Fruit fly (Drosophila melanogaster) whole organism, embryonic: Measurements from ENCODE around the gene CG16710.

Experiments
- Adf1 ChIP-seq: fragments of 200-800 bp; sonication (Bioruptor generic); IDR thresholded peaks from 2 replicates; pipeline ENCODE4 v1.3.6; 2022; ENCODE audit warnings: missing biosample characterization, missing genetic modification characterization
- Atf-2 ChIP-seq: fragments of 200-800 bp; sonication (Bioruptor generic); optimal IDR thresholded peaks from 2 replicates; lab custom pipeline; 2016; ENCODE audit warnings: missing biosample characterization, missing genetic modification characterization
- CG10209 ChIP-seq: fragments of 200-800 bp; sonication (Bioruptor generic); optimal IDR thresholded peaks from 3 replicates; lab custom pipeline; 2017; ENCODE audit warnings: missing biosample characterization, mild to moderate bottlenecking, missing genetic modification characterization, missing genetic modification reagents
- CG1647 ChIP-seq: fragments of 200-800 bp; sonication (Bioruptor generic); optimal IDR thresholded peaks from 3 replicates; lab custom pipeline; 2016; ENCODE audit warnings: missing biosample characterization, missing genetic modification characterization
- CG17829 ChIP-seq: fragments of 200-800 bp; optimal IDR thresholded peaks from 2 replicates; lab custom pipeline; 2019; ENCODE audit warnings: missing biosample characterization, mild to moderate bottlenecking, missing genetic modification characterization, moderate library complexity
- CG18764 ChIP-seq: fragments of 200-800 bp; sonication (Bioruptor generic); optimal IDR thresholded peaks from 3 replicates; lab custom pipeline; 2016; ENCODE audit warnings: missing biosample characterization, missing genetic modification characterization
- CG2202 ChIP-seq: fragments of 200-800 bp; sonication (Bioruptor generic); optimal IDR thresholded peaks from 2 replicates; lab custom pipeline; 2018; ENCODE audit warnings: missing biosample characterization, mild to moderate bottlenecking, missing genetic modification characterization
- CG2875 ChIP-seq: fragments of 200-800 bp; sonication (Bioruptor generic); optimal IDR thresholded peaks from 2 replicates; lab custom pipeline; 2017; ENCODE audit warnings: missing biosample characterization, mild to moderate bottlenecking, missing genetic modification characterization, missing genetic modification reagents
- CG31441 ChIP-seq: fragments of 200-800 bp; sonication (Bioruptor generic); IDR thresholded peaks from 2 replicates; pipeline ENCODE4 v1.3.6; 2022; ENCODE audit warnings: missing biosample characterization, missing genetic modification characterization
- CG34224 ChIP-seq: fragments of 200-800 bp; sonication (Bioruptor generic); IDR thresholded peaks from 3 replicates; pipeline ENCODE4 v1.3.6; 2022; ENCODE audit warnings: missing biosample characterization, missing genetic modification characterization; ENCODE audit not compliant: partially characterized antibody
- CG4404 ChIP-seq: fragments of 200-800 bp; sonication (Bioruptor generic); IDR thresholded peaks from 2 replicates; pipeline ENCODE4 v1.3.6; 2022; ENCODE audit warnings: missing biosample characterization, missing genetic modification characterization
- CG4707 ChIP-seq: fragments of 200-800 bp; sonication (Bioruptor generic); optimal IDR thresholded peaks from 2 replicates; lab custom pipeline; 2018; ENCODE audit warnings: missing biosample characterization, mild to moderate bottlenecking, missing genetic modification characterization, moderate library complexity
- CG6683 ChIP-seq: fragments of 200-800 bp; sonication (Bioruptor generic); optimal IDR thresholded peaks from 2 replicates; lab custom pipeline; 2017; ENCODE audit warnings: missing biosample characterization, mild to moderate bottlenecking, missing genetic modification characterization, missing genetic modification reagents
- CG6765 ChIP-seq: fragments of 200-800 bp; sonication (Bioruptor generic); optimal IDR thresholded peaks from 3 replicates; lab custom pipeline; 2017; ENCODE audit warnings: missing biosample characterization, mild to moderate bottlenecking, missing genetic modification characterization
- CG9437 ChIP-seq: fragments of 200-800 bp; sonication (Bioruptor generic); optimal IDR thresholded peaks from 2 replicates; lab custom pipeline; 2018; ENCODE audit warnings: missing biosample characterization, mild to moderate bottlenecking, missing genetic modification characterization
- Camta ChIP-seq: fragments of 200-800 bp; sonication (Bioruptor generic); optimal IDR thresholded peaks from 2 replicates; lab custom pipeline; 2016; ENCODE audit warnings: missing biosample characterization, missing genetic modification characterization
- Elba2 ChIP-seq: fragments of 200-800 bp; sonication (Bioruptor generic); optimal IDR thresholded peaks from 3 replicates; lab custom pipeline; 2016; ENCODE audit warnings: missing biosample characterization, missing genetic modification characterization
- HLH4C ChIP-seq: fragments of 200-800 bp; sonication (Bioruptor generic); IDR thresholded peaks from 3 replicates; pipeline ENCODE4 v1.3.6; 2022; ENCODE audit warnings: missing biosample characterization, missing genetic modification characterization; ENCODE audit not compliant: partially characterized antibody
- Hr3 ChIP-seq: fragments of 200-800 bp; sonication (Bioruptor generic); optimal IDR thresholded peaks from 3 replicates; lab custom pipeline; 2016; ENCODE audit warnings: missing biosample characterization, missing genetic modification characterization
- Max ChIP-seq: fragments of 200-800 bp; sonication (Bioruptor generic); optimal IDR thresholded peaks from 2 replicates; lab custom pipeline; 2016; ENCODE audit warnings: missing biosample characterization, mild to moderate bottlenecking, missing genetic modification characterization
- Mes4 ChIP-seq: fragments of 200-800 bp; sonication (Bioruptor generic); optimal IDR thresholded peaks from 2 replicates; lab custom pipeline; 2016; ENCODE audit warnings: missing biosample characterization, missing genetic modification characterization
- NC2α ChIP-seq: fragments of 200-800 bp; sonication (Bioruptor generic); optimal IDR thresholded peaks from 2 replicates; lab custom pipeline; 2016; ENCODE audit warnings: missing biosample characterization, missing genetic modification characterization
- Nf-YA ChIP-seq: fragments of 200-800 bp; sonication (Bioruptor generic); IDR thresholded peaks from 2 replicates; pipeline ENCODE4 v1.3.6; 2022; ENCODE audit warnings: missing biosample characterization, missing genetic modification characterization
- Ptx1 ChIP-seq: fragments of 200-800 bp; sonication (Bioruptor generic); IDR thresholded peaks from 2 replicates; pipeline ENCODE4 v1.3.6; 2022; ENCODE audit warnings: missing biosample characterization, missing genetic modification characterization
- Stat92E ChIP-seq, 3 experiments: fragments of >200 bp in 2 of 3; fragments of 200-800 bp in 1 of 3; sonication (Bioruptor generic) in 1 of 3; optimal IDR thresholded peaks; 2 replicates each; lab custom pipeline; 2017 to 2019; ENCODE audit warnings: missing biosample characterization in 3 of 3, missing genetic modification characterization in 3 of 3, mild to moderate bottlenecking in 1 of 3, moderate library complexity in 1 of 3
- amos ChIP-seq: fragments of 200-800 bp; sonication (Bioruptor generic); IDR thresholded peaks from 2 replicates; pipeline ENCODE4 v1.3.6; 2022; ENCODE audit warnings: missing biosample characterization, missing genetic modification characterization; ENCODE audit not compliant: partially characterized antibody
- az2 ChIP-seq: fragments of 200-800 bp; sonication (Bioruptor generic); optimal IDR thresholded peaks from 3 replicates; lab custom pipeline; 2016; ENCODE audit warnings: missing biosample characterization, missing genetic modification characterization
- bcd ChIP-seq: fragments of 200-800 bp; sonication (Bioruptor generic); optimal IDR thresholded peaks from 2 replicates; lab custom pipeline; 2017; ENCODE audit warnings: missing biosample characterization, mild to moderate bottlenecking, missing genetic modification characterization
- crc ChIP-seq: fragments of 200-800 bp; sonication (Bioruptor generic); optimal IDR thresholded peaks from 2 replicates; lab custom pipeline; 2016; ENCODE audit warnings: missing biosample characterization, missing genetic modification characterization
- en ChIP-seq: fragments of 200-800 bp; sonication (Bioruptor generic); optimal IDR thresholded peaks from 2 replicates; lab custom pipeline; 2016; ENCODE audit warnings: missing biosample characterization, missing genetic modification characterization
- gsb ChIP-seq: fragments of 200-800 bp; sonication (Bioruptor generic); IDR thresholded peaks from 2 replicates; pipeline ENCODE4 v1.3.6; 2022; ENCODE audit warnings: missing biosample characterization, missing genetic modification characterization
- gsb-n ChIP-seq: fragments of 200-800 bp; sonication (Bioruptor generic); optimal IDR thresholded peaks from 3 replicates; lab custom pipeline; 2018; ENCODE audit warnings: missing biosample characterization, mild to moderate bottlenecking, missing genetic modification characterization
- gt ChIP-seq: fragments of 200-800 bp; sonication (Bioruptor generic); IDR thresholded peaks from 2 replicates; pipeline ENCODE4 v1.3.6; 2022; ENCODE audit warnings: missing biosample characterization, missing genetic modification characterization
- ham ChIP-seq: fragments of 200-800 bp; sonication (Bioruptor generic); IDR thresholded peaks from 2 replicates; pipeline ENCODE4 v1.3.6; 2022; ENCODE audit warnings: missing biosample characterization, missing genetic modification characterization
- hbn ChIP-seq: fragments of 200-800 bp; sonication (Bioruptor generic); IDR thresholded peaks from 2 replicates; pipeline ENCODE4 v1.3.6; 2022; ENCODE audit warnings: missing biosample characterization, missing genetic modification characterization; ENCODE audit not compliant: partially characterized antibody
- hkb ChIP-seq, 2 experiments: fragments of 200-800 bp in 1 of 2; fragments of >200 bp in 1 of 2; sonication (Bioruptor generic) in 1 of 2; IDR thresholded peaks in 1 of 2; optimal IDR thresholded peaks in 1 of 2; 2 replicates each; pipeline versions ENCODE4 v1.3.6 to Lab custom; 2017 to 2022; ENCODE audit warnings: missing biosample characterization in 1 of 2, missing genetic modification characterization in 1 of 2
- jumu ChIP-seq: fragments of 200-800 bp; sonication (Bioruptor generic); optimal IDR thresholded peaks from 3 replicates; lab custom pipeline; 2016; ENCODE audit warnings: missing biosample characterization, missing genetic modification characterization
- maf-S ChIP-seq: fragments of 200-800 bp; sonication (Bioruptor generic); optimal IDR thresholded peaks from 2 replicates; lab custom pipeline; 2016; ENCODE audit warnings: missing biosample characterization, missing genetic modification characterization
- mirr ChIP-seq: fragments of 200-800 bp; sonication (Bioruptor generic); optimal IDR thresholded peaks from 3 replicates; lab custom pipeline; 2018; ENCODE audit warnings: missing biosample characterization, mild to moderate bottlenecking, missing genetic modification characterization
- nmo ChIP-seq: fragments of 200-800 bp; sonication (Bioruptor generic); optimal IDR thresholded peaks from 2 replicates; lab custom pipeline; 2018; ENCODE audit warnings: missing biosample characterization, mild to moderate bottlenecking, missing genetic modification characterization, moderate library complexity
- nom ChIP-seq: fragments of 200-800 bp; sonication (Bioruptor generic); optimal IDR thresholded peaks from 2 replicates; lab custom pipeline; 2017; ENCODE audit warnings: missing biosample characterization, missing genetic modification characterization, mild to moderate bottlenecking, moderate library complexity, missing genetic modification reagents
- pan ChIP-seq, 4 experiments: fragments of >200 bp in 3 of 4; fragments of 200-800 bp in 1 of 4; sonication (Bioruptor generic) in 1 of 4; optimal IDR thresholded peaks in 3 of 4; IDR thresholded peaks in 1 of 4; 2 replicates each; pipeline versions ENCODE4 v1.3.6 to Lab custom; 2017 to 2022; ENCODE audit warnings: missing biosample characterization in 2 of 4, missing genetic modification characterization in 2 of 4, mixed read lengths in 1 of 4
- pb ChIP-seq: fragments of 200-800 bp; sonication (Bioruptor generic); optimal IDR thresholded peaks from 3 replicates; lab custom pipeline; 2016; ENCODE audit warnings: missing biosample characterization, missing genetic modification characterization
- peb ChIP-seq: fragments of 200-800 bp; sonication (Bioruptor generic); IDR thresholded peaks from 2 replicates; pipeline ENCODE4 v1.3.6; 2022; ENCODE audit warnings: missing biosample characterization, missing genetic modification characterization
- sob ChIP-seq: fragments of 200-800 bp; sonication (Bioruptor generic); IDR thresholded peaks from 2 replicates; pipeline ENCODE4 v1.3.6; 2022; ENCODE audit warnings: missing biosample characterization, missing genetic modification characterization
- sr ChIP-seq: fragments of 200-800 bp; sonication (Bioruptor generic); IDR thresholded peaks from 3 replicates; pipeline ENCODE4 v1.3.6; 2022; ENCODE audit warnings: missing biosample characterization, missing genetic modification characterization
- tup ChIP-seq: fragments of 200-800 bp; sonication (Bioruptor generic); optimal IDR thresholded peaks from 2 replicates; lab custom pipeline; 2016; ENCODE audit warnings: missing biosample characterization, mild to moderate bottlenecking, missing genetic modification characterization, moderate library complexity
- unc-4 ChIP-seq: fragments of 200-800 bp; sonication (Bioruptor generic); IDR thresholded peaks from 2 replicates; pipeline ENCODE4 v1.3.6; 2022; ENCODE audit warnings: missing biosample characterization, missing genetic modification characterization; ENCODE audit not compliant: partially characterized antibody

Gene CG16710

dm6 chr3R:23723381-23724034 is 41.2 kb downstream of the CG16710 start (continued):
- TF ChIP-seq CG4707 (GFP tag; lab: Kevin White, UChicago) (peak; percentile 59), mirr (peak; percentile 74), Adf1 (GFP tag; lab: Robert Waterston, UW) (no peak), CG17829 (tag; lab: Kevin White, UChicago) (no peak), Atf-2 (GFP tag; lab: Kevin White, UChicago) (no peak), sob (GFP tag; lab: Robert Waterston, UW) (no peak), CG4404 (no peak), nom (GFP tag; lab: Kevin White, UChicago) (peak; percentile 54), gsb (GFP tag; lab: Robert Waterston, UW) (peak; percentile 59; the same call in 1 of the 2 replicates), NC2α (GFP tag; lab: Kevin White, UChicago) (no peak), hkb (optimal IDR thresholded peaks at IDR 0.05; lab: Kevin White, UChicago) (no peak), hkb (GFP tag; IDR thresholded peaks at IDR 0.05; lab: Robert Waterston, UW) (peak; percentile 89), CG18764 (no peak), bcd (GFP tag; lab: Kevin White, UChicago) (peak; percentile 61), hbn (no peak), Hr3 (GFP tag; lab: Kevin White, UChicago) (no peak), CG6765 (GFP tag; lab: Kevin White, UChicago) (peak; percentile 65), Camta (GFP tag; lab: Kevin White, UChicago) (peak; percentile 49), HLH4C (GFP tag; lab: Robert Waterston, UW) (no peak), gt (no peak), CG10209 (peak; percentile 31), amos (no peak; the same call in 1 of the 2 replicates), nmo (GFP tag; lab: Kevin White, UChicago) (no peak), Nf-YA (peak; percentile 86), unc-4 (GFP tag; lab: Robert Waterston, UW) (no peak), gsb-n (peak; percentile 54), CG34224 (no peak), jumu (peak; percentile 7), Max (GFP tag; lab: Kevin White, UChicago) (peak; percentile 10), CG31441 (GFP tag; lab: Robert Waterston, UW) (peak; percentile 34; the same call in 1 of the 2 replicates), en (no peak), Elba2 (GFP tag; lab: Kevin White, UChicago) (no peak), CG6683 (GFP tag; lab: Kevin White, UChicago) (peak; percentile 78), Ptx1 (GFP tag; lab: Robert Waterston, UW) (peak; percentile 17; the same call in 1 of the 2 replicates), CG1647 (GFP tag; lab: Kevin White, UChicago) (no peak), crc (GFP tag; lab: Kevin White, UChicago) (no peak), pb (GFP tag; lab: Kevin White, UChicago) (peak; percentile 73), tup (GFP tag; lab: Kevin White, UChicago) (no peak), CG2202 (tag; lab: Kevin White, UChicago) (peak; percentile 10), Mes4 (GFP tag; lab: Kevin White, UChicago) (peak; percentile 47), ham (GFP tag; lab: Robert Waterston, UW) (0 out of 2 replicates have a peak, but pooled peaks have one; percentile 8), sr (GFP tag; lab: Robert Waterston, UW) (peak; percentile 83), CG2875 (GFP tag; lab: Kevin White, UChicago) (peak; percentile 68), Stat92E (GFP tag; optimal IDR thresholded peaks at IDR 0.05; lab: Kevin White, UChicago) (peak in 1 of 3 experiments; percentile 47), pan (optimal IDR thresholded peaks at IDR 0.05; lab: Kevin White, UChicago) (no peak), pan (GFP tag; optimal IDR thresholded peaks at IDR 0.05 in 1 of 2, IDR thresholded peaks at IDR 0.05 in 1 of 2) (peak in 1 of 2 experiments; percentile 79), az2 (GFP tag; lab: Kevin White, UChicago) (no peak), maf-S (GFP tag; lab: Kevin White, UChicago) (no peak), CG9437 (GFP tag; lab: Kevin White, UChicago) (no peak), peb (GFP tag; lab: Robert Waterston, UW) (no peak)
